Worm (Caenorhabditis elegans) whole organism, L2 larva: ENCODE data around the gene Y51B9A.6.

Source experiments
- C34F6.9 ChIP-seq: fragments of 150-350 bp; optimal IDR thresholded peaks from 2 replicates; lab custom pipeline; 2014; ENCODE audit warnings: missing biosample characterization, missing genetic modification characterization
- R02D3.7 ChIP-seq: fragments of 150-350 bp; optimal IDR thresholded peaks from 2 replicates; lab custom pipeline; 2014; ENCODE audit warnings: missing biosample characterization, missing genetic modification characterization
- Y55F3AM.14 ChIP-seq: fragments of 200-800 bp; sonication (Bioruptor generic); optimal IDR thresholded peaks from 2 replicates; lab custom pipeline; 2018; ENCODE audit warnings: mild to moderate bottlenecking, missing genetic modification characterization, missing compliant biosample characterization
- ZK546.5 ChIP-seq: sonication (generic microtip); optimal IDR thresholded peaks from 2 replicates; lab custom pipeline; 2017; ENCODE audit warnings: missing biosample characterization, missing genetic modification characterization
- alr-1 ChIP-seq: fragments of 150-350 bp; optimal IDR thresholded peaks from 2 replicates; lab custom pipeline; 2014; ENCODE audit warnings: missing biosample characterization, missing genetic modification characterization
- aly-2 ChIP-seq: fragments of 150-350 bp; optimal IDR thresholded peaks from 2 replicates; lab custom pipeline; 2014; ENCODE audit warnings: missing biosample characterization, missing genetic modification characterization
- ama-1 ChIP-seq: fragments of 150-350 bp; optimal IDR thresholded peaks from 2 replicates; lab custom pipeline; 2018; ENCODE audit warnings: inconsistent platforms
- blmp-1 ChIP-seq: sonication (generic microtip); optimal IDR thresholded peaks from 2 replicates; lab custom pipeline; 2017; ENCODE audit warnings: missing genetic modification characterization, mild to moderate bottlenecking, missing compliant biosample characterization, antibody characterized with exemption, moderate library complexity; ENCODE audit not compliant: insufficient read depth
- ceh-16 ChIP-seq: fragments of 150-350 bp; optimal IDR thresholded peaks from 2 replicates; lab custom pipeline; 2014; ENCODE audit warnings: missing biosample characterization, missing genetic modification characterization
- ceh-82 ChIP-seq: fragments of 150-350 bp; optimal IDR thresholded peaks from 2 replicates; lab custom pipeline; 2014; ENCODE audit warnings: missing biosample characterization, missing genetic modification characterization
- crh-2 ChIP-seq: sonication (generic microtip); optimal IDR thresholded peaks from 2 replicates; lab custom pipeline; 2017; ENCODE audit warnings: missing biosample characterization, missing genetic modification characterization
- dmd-4 ChIP-seq: sonication (generic microtip); optimal IDR thresholded peaks from 2 replicates; lab custom pipeline; 2017; ENCODE audit warnings: missing biosample characterization, missing genetic modification characterization
- egl-27 ChIP-seq: sonication (generic microtip); optimal IDR thresholded peaks from 3 replicates; lab custom pipeline; 2017; ENCODE audit warnings: missing biosample characterization, missing genetic modification reagents, missing genetic modification characterization
- elt-1 ChIP-seq: fragments of 150-350 bp; optimal IDR thresholded peaks from 2 replicates; lab custom pipeline; 2014; ENCODE audit warnings: missing biosample characterization, missing genetic modification characterization
- elt-3 ChIP-seq: sonication (generic microtip); optimal IDR thresholded peaks from 2 replicates; lab custom pipeline; 2017; ENCODE audit warnings: missing biosample characterization, missing genetic modification characterization
- lin-39 ChIP-seq: fragments of 150-350 bp; optimal IDR thresholded peaks from 2 replicates; lab custom pipeline; 2014; ENCODE audit warnings: missing biosample characterization, missing genetic modification reagents, missing genetic modification characterization
- lsy-2 ChIP-seq, 2 experiments: fragments of 150-350 bp in 1 of 2; sonication (generic microtip) in 1 of 2; optimal IDR thresholded peaks; 2 replicates each; lab custom pipeline; 2014 to 2017; ENCODE audit warnings: missing biosample characterization in 2 of 2, missing genetic modification characterization in 2 of 2
- mab-5 ChIP-seq: fragments of 150-350 bp; optimal IDR thresholded peaks from 2 replicates; lab custom pipeline; 2014; ENCODE audit warnings: missing biosample characterization, missing genetic modification characterization
- mbf-1 ChIP-seq: sonication (generic microtip); optimal IDR thresholded peaks from 2 replicates; lab custom pipeline; 2017; ENCODE audit warnings: missing biosample characterization, missing genetic modification characterization
- nhr-10 ChIP-seq: sonication (generic microtip); optimal IDR thresholded peaks from 2 replicates; lab custom pipeline; 2017; ENCODE audit warnings: missing biosample characterization, missing genetic modification characterization
- nhr-12 ChIP-seq: fragments of 150-350 bp; optimal IDR thresholded peaks from 2 replicates; lab custom pipeline; 2014; ENCODE audit warnings: missing biosample characterization, missing genetic modification characterization
- nhr-129 ChIP-seq: fragments of 150-350 bp; optimal IDR thresholded peaks from 2 replicates; lab custom pipeline; 2014; ENCODE audit warnings: missing biosample characterization, missing genetic modification characterization
- nhr-21 ChIP-seq: fragments of 150-350 bp; optimal IDR thresholded peaks from 2 replicates; lab custom pipeline; 2014; ENCODE audit warnings: missing biosample characterization, missing genetic modification characterization
- nhr-23 ChIP-seq: fragments of 150-350 bp; optimal IDR thresholded peaks from 2 replicates; lab custom pipeline; 2014; ENCODE audit warnings: missing biosample characterization, missing genetic modification reagents, missing genetic modification characterization
- nhr-237 ChIP-seq: fragments of 150-350 bp; optimal IDR thresholded peaks from 2 replicates; lab custom pipeline; 2014; ENCODE audit warnings: missing biosample characterization, missing genetic modification characterization
- nhr-25 ChIP-seq: fragments of 150-350 bp; sonication (generic microtip); optimal IDR thresholded peaks from 3 replicates; lab custom pipeline; 2014; ENCODE audit warnings: missing biosample characterization, missing genetic modification characterization
- nhr-6 ChIP-seq: fragments of 150-350 bp; optimal IDR thresholded peaks from 2 replicates; lab custom pipeline; 2014; ENCODE audit warnings: missing biosample characterization, missing genetic modification characterization
- nhr-77 ChIP-seq: fragments of 150-350 bp; optimal IDR thresholded peaks from 2 replicates; lab custom pipeline; 2014; ENCODE audit warnings: missing biosample characterization, missing genetic modification characterization
- peb-1 ChIP-seq: fragments of 150-350 bp; optimal IDR thresholded peaks from 2 replicates; lab custom pipeline; 2014; ENCODE audit warnings: missing biosample characterization, missing genetic modification characterization
- sem-4 ChIP-seq: fragments of 150-350 bp; optimal IDR thresholded peaks from 2 replicates; lab custom pipeline; 2014; ENCODE audit warnings: missing biosample characterization, missing genetic modification reagents, missing genetic modification characterization
- skn-1 ChIP-seq: sonication (generic microtip); optimal IDR thresholded peaks from 2 replicates; lab custom pipeline; 2017; ENCODE audit warnings: missing biosample characterization, missing genetic modification characterization
- sma-9 ChIP-seq, 2 experiments: fragments of 150-350 bp in 1 of 2; sonication (generic microtip) in 1 of 2; optimal IDR thresholded peaks; 2 replicates each; lab custom pipeline; 2014 to 2016; ENCODE audit warnings: missing genetic modification characterization in 2 of 2, mild to moderate bottlenecking in 1 of 2, missing biosample characterization in 1 of 2, missing compliant biosample characterization in 1 of 2, missing genetic modification reagents in 1 of 2, moderate library complexity in 1 of 2
- unc-39 ChIP-seq: fragments of 150-350 bp; optimal IDR thresholded peaks from 2 replicates; lab custom pipeline; 2014; ENCODE audit warnings: missing biosample characterization, missing genetic modification characterization
- unc-55 ChIP-seq: fragments of 150-350 bp; sonication (generic microtip); optimal IDR thresholded peaks from 3 replicates; lab custom pipeline; 2014; ENCODE audit warnings: missing biosample characterization, missing genetic modification reagents, missing genetic modification characterization
- unc-62 ChIP-seq: fragments of 150-350 bp; optimal IDR thresholded peaks from 2 replicates; lab custom pipeline; 2014; ENCODE audit warnings: missing biosample characterization, missing genetic modification reagents, missing genetic modification characterization
- zag-1 ChIP-seq: fragments of 150-350 bp; optimal IDR thresholded peaks from 2 replicates; lab custom pipeline; 2014; ENCODE audit warnings: missing biosample characterization, missing genetic modification characterization
- ztf-1 ChIP-seq: fragments of 200-800 bp; sonication (Bioruptor generic); conservative IDR thresholded peaks from 2 replicates; pipeline ENCODE4 v1.3.6; 2022; ENCODE audit warnings: missing genetic modification characterization, missing compliant biosample characterization
- ztf-11 ChIP-seq: sonication (generic microtip); optimal IDR thresholded peaks from 2 replicates; lab custom pipeline; 2017; ENCODE audit warnings: missing biosample characterization, missing genetic modification characterization
- ztf-4 ChIP-seq: fragments of 150-350 bp; optimal IDR thresholded peaks from 2 replicates; lab custom pipeline; 2014; ENCODE audit warnings: missing biosample characterization, missing genetic modification characterization

The Y51B9A.6 gene

DNA sequence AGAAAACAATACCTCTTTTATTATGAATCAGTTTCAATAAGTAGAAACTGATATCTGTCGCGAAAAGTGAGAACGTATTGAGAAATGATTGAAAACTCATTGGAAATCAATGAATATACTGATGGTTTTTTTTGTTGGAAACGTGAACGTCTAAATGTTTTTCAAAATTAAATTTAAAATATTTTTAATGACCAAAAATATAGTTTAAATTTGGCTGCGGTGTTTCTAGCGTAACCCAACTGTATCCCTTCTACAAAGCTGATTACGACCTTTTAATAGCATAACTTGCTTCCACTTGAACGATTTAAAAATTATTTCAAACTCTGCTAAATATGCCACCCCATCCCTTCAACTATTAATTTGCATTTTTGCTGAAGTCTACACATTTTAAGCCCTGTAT lies 8.5 kb upstream of the Y51B9A.6 start, which contains the start of gene M176.9:
Gene M176.9, minus strand, starts transcription at position 101 of the 400 bp plus-strand sequence.
- TF ChIP-seq ceh-16 (tag; lab: Kevin White, UChicago) (no peak), C34F6.9 (tag; lab: Kevin White, UChicago) (no peak), crh-2 (no peak), lsy-2 (tag; optimal IDR thresholded peaks at IDR 0.05; lab: Kevin White, UChicago) (no peak), ceh-82 (tag; lab: Kevin White, UChicago) (no peak), ZK546.5 (tag; lab: Kevin White, UChicago) (no peak), nhr-10 (no peak), nhr-237 (tag; lab: Kevin White, UChicago) (no peak), blmp-1 (tag; lab: Kevin White, UChicago) (no peak), aly-2 (no peak), R02D3.7 (tag; lab: Kevin White, UChicago) (no peak), nhr-25 (no peak), dmd-4 (tag; lab: Kevin White, UChicago) (no peak), unc-62 (no peak), mbf-1 (no peak), nhr-77 (no peak), nhr-23 (tag; lab: Kevin White, UChicago) (no peak), alr-1 (tag; lab: Kevin White, UChicago) (no peak), elt-3 (tag; lab: Kevin White, UChicago) (no peak), Y55F3AM.14 (GFP tag; lab: Kevin White, UChicago) (no peak)

DNA sequence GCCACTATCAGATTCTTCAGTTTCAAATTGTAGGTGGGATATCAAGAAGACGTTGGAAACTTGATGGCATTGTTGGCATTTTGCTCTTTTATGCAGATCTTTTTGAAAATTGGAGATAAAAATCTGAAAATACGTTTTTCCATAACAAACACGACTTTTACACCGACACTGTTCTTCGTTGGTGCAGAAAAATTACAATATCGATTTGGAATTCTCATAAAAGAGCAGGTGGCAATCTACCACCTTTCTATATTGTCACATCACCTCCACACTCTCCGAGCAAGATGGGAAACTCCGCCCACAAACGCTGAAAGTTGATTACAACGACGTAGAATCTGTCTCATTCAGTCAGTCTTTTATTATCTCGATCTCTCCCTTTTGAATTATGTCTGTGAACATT lies 4.5 kb upstream of the Y51B9A.6 start, which contains the start of gene arrd-2:
Gene arrd-2, plus strand, starts transcription at position 301 of the 400 bp plus-strand sequence.
- TF ChIP-seq peb-1 (tag; lab: Kevin White, UChicago) = no peak
- TF ChIP-seq sem-4 (tag; lab: Kevin White, UChicago) = no peak
- TF ChIP-seq elt-1 = no peak
- no peak for TF ChIP-seq unc-55 (GFP tag; lab: Kevin White, UChicago)
- no peak for TF ChIP-seq lsy-2 (tag; optimal IDR thresholded peaks at IDR 0.05; lab: Kevin White, UChicago)
- TF ChIP-seq C34F6.9 (tag; lab: Kevin White, UChicago) = no peak
- no peak for TF ChIP-seq nhr-12 (tag; lab: Kevin White, UChicago)
- no peak for TF ChIP-seq alr-1 (tag; lab: Kevin White, UChicago)
- TF ChIP-seq aly-2 = no peak
- no peak for TF ChIP-seq zag-1 (tag; lab: Kevin White, UChicago)
- no peak for TF ChIP-seq egl-27
- TF ChIP-seq ztf-1 (GFP tag; lab: Robert Waterston, UW) = no peak
- no peak for TF ChIP-seq ama-1 (lab: Kevin White, UChicago)

DNA sequence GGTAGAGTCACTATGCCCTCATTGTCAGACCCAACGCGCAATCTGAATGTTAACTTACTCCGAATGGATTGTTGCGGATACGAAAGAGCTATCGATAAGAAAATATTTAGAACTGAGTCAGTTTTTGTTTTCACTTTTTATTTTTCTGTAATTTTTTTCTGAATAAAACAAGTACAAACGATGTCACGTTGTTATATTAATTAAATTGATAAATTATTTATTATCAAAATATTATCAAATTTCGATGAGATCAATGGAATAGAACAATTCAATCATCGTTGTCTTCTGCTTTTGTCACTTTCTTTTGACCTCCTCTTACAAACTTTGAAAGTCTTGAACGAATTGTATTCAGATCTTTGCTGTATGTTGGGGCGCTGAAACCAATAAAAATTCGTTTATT lies 4.0 kb upstream of the Y51B9A.6 start, which contains the start of gene mpz-6:
Gene mpz-6, minus strand, starts transcription at position 101 of the 400 bp plus-strand sequence.
- TF ChIP-seq mbf-1 (no peak), R02D3.7 (tag; lab: Kevin White, UChicago) (no peak)

DNA sequence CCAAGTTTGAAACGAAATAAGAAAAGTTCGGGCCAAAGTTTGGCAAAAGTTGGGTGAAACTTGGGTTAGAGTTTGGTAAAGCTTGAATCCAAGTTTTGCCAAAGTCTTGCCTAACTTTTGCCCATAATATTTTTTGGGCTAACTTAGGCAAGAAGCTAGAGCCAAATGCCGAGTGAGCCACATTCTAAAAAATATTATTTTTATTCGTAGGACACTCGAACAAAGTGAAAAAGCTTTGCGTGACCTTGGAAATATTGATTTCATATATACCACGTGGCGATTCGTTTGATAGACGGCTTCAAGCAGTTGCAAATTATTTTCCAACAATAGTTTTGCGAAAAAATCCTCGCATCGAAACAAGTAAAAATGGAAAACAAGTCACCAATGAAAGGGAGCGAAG lies 859 bp upstream of the Y51B9A.6 start, which contains the start of gene Y51B9A.5:
Gene Y51B9A.5, plus strand, starts transcription at position 301 of the 400 bp plus-strand sequence.
- TF ChIP-seq lin-39 (tag; lab: Kevin White, UChicago) = no peak
- no peak for TF ChIP-seq ztf-4
- TF ChIP-seq sma-9 (GFP tag; optimal IDR thresholded peaks at IDR 0.05; lab: Kevin White, UChicago) = no peak
- TF ChIP-seq sma-9 (tag; optimal IDR thresholded peaks at IDR 0.05; lab: Kevin White, UChicago) = no peak
- no peak for TF ChIP-seq mab-5 (tag; lab: Kevin White, UChicago)

DNA sequence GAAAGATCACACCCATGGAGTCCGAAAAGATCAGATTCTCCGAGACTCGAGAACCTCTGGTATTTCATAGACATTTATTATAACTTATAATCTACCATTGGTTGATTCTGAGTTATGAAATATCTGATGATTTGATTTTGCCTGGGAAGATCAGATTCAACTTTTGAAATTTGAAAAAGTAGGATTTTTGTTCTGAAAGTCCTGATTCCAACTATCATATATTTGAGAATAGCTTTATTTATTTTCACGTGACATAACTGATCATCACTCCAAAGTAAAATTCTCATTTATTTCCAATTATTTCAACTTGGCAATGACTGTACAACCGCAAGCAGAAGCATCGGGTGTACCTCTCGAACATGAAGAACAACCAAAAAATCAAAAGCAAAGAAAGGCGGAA lies 3.2 kb downstream of the Y51B9A.6 start, which contains the start of gene Y51B9A.7:
Gene Y51B9A.7, plus strand, starts transcription at position 301 of the 400 bp plus-strand sequence.
- no peak for TF ChIP-seq blmp-1 (tag; lab: Kevin White, UChicago)
- TF ChIP-seq lsy-2 (tag; optimal IDR thresholded peaks at IDR 0.05; lab: Kevin White, UChicago) = no peak
- TF ChIP-seq elt-3 (tag; lab: Kevin White, UChicago) = no peak
- TF ChIP-seq zag-1 (tag; lab: Kevin White, UChicago) = no peak
- no peak for TF ChIP-seq ceh-16 (tag; lab: Kevin White, UChicago)
- TF ChIP-seq skn-1 = no peak
- no peak for TF ChIP-seq sem-4 (tag; lab: Kevin White, UChicago)
- TF ChIP-seq nhr-21 (tag; lab: Kevin White, UChicago) = no peak
- TF ChIP-seq nhr-10 = no peak
- no peak for TF ChIP-seq nhr-23 (tag; lab: Kevin White, UChicago)
- no peak for TF ChIP-seq aly-2
- no peak for TF ChIP-seq nhr-237 (tag; lab: Kevin White, UChicago)
- no peak for TF ChIP-seq nhr-6 (tag; lab: Kevin White, UChicago)
- no peak for TF ChIP-seq unc-39 (tag; lab: Kevin White, UChicago)
- TF ChIP-seq ztf-11 (tag; lab: Kevin White, UChicago) = no peak
- TF ChIP-seq mab-5 (tag; lab: Kevin White, UChicago) = no peak
- no peak for TF ChIP-seq mbf-1
- no peak for TF ChIP-seq nhr-129 (tag; lab: Kevin White, UChicago)
- TF ChIP-seq elt-1 = no peak
- no peak for TF ChIP-seq dmd-4 (tag; lab: Kevin White, UChicago)
